Worm (Caenorhabditis elegans) whole organism, L3 larva: ENCODE data around the gene btbd-10.

Source experiments
- ceh-9 ChIP-seq: sonication (generic microtip); optimal IDR thresholded peaks from 2 replicates; lab custom pipeline; 2018; ENCODE audit warnings: missing biosample characterization, missing genetic modification characterization
- egl-27 ChIP-seq: sonication (generic microtip); optimal IDR thresholded peaks from 4 replicates; lab custom pipeline; 2017; ENCODE audit warnings: missing biosample characterization, missing genetic modification reagents, missing genetic modification characterization
- egl-5 ChIP-seq: fragments of 150-350 bp; optimal IDR thresholded peaks from 2 replicates; lab custom pipeline; 2017; ENCODE audit warnings: missing biosample characterization, missing genetic modification reagents, missing genetic modification characterization, inconsistent platforms
- elt-1 ChIP-seq: fragments of 150-350 bp; optimal IDR thresholded peaks from 2 replicates; lab custom pipeline; 2014; ENCODE audit warnings: missing biosample characterization, missing genetic modification characterization
- elt-2 ChIP-seq: sonication (generic microtip); optimal IDR thresholded peaks from 2 replicates; lab custom pipeline; 2016; ENCODE audit warnings: missing genetic modification reagents, mild to moderate bottlenecking, missing genetic modification characterization, missing compliant biosample characterization
- fkh-10 ChIP-seq: sonication (generic microtip); optimal IDR thresholded peaks from 2 replicates; lab custom pipeline; 2017; ENCODE audit warnings: missing biosample characterization, missing genetic modification reagents, missing genetic modification characterization
- fos-1 ChIP-seq: fragments of 150-350 bp; optimal IDR thresholded peaks from 2 replicates; lab custom pipeline; 2014; ENCODE audit warnings: missing biosample characterization, missing genetic modification characterization
- lin-15B ChIP-seq: fragments of 150-350 bp; optimal IDR thresholded peaks from 2 replicates; lab custom pipeline; 2014; ENCODE audit warnings: missing biosample characterization, missing genetic modification characterization
- lin-39 ChIP-seq: fragments of 150-350 bp; optimal IDR thresholded peaks from 2 replicates; lab custom pipeline; 2018; ENCODE audit warnings: missing biosample characterization, missing genetic modification reagents, missing genetic modification characterization
- mdl-1 ChIP-seq: fragments of 150-350 bp; optimal IDR thresholded peaks from 2 replicates; lab custom pipeline; 2014; ENCODE audit warnings: missing biosample characterization, missing genetic modification characterization
- nhr-237 ChIP-seq: fragments of 150-350 bp; optimal IDR thresholded peaks from 2 replicates; lab custom pipeline; 2014; ENCODE audit warnings: missing biosample characterization, missing genetic modification characterization
- unc-39 ChIP-seq: sonication (generic microtip); optimal IDR thresholded peaks from 4 replicates; lab custom pipeline; 2017; ENCODE audit warnings: missing biosample characterization, missing genetic modification characterization
- zag-1 ChIP-seq: fragments of 150-350 bp; optimal IDR thresholded peaks from 2 replicates; lab custom pipeline; 2014; ENCODE audit warnings: missing biosample characterization, missing genetic modification characterization

- TF ChIP-seq elt-1 (no peak), egl-5 (tag; lab: Kevin White, UChicago) (no peak), fos-1 (tag; lab: Kevin White, UChicago) (no peak), elt-2 (tag; lab: Kevin White, UChicago) (no peak), nhr-237 (tag; lab: Kevin White, UChicago) (no peak), mdl-1 (tag; lab: Kevin White, UChicago) (no peak), lin-39 (tag; lab: Kevin White, UChicago) (no peak), egl-27 (no peak), unc-39 (tag; lab: Kevin White, UChicago) (no peak), fkh-10 (GFP tag; lab: Kevin White, UChicago) (no peak), ceh-9 (tag; lab: Kevin White, UChicago) (no peak), lin-15B (no peak), zag-1 (tag; lab: Kevin White, UChicago) (no peak)
Observed at ce11 chrII:4885976-4886375, 18.8 kb upstream of the btbd-10 start, which contains the start of gene R05F9.7.
